Worm (Caenorhabditis elegans) whole organism, early embryonic: ENCODE results near the gene snt-1.
A peak's percentile ranks its signal among the peaks of the same experiment; 100 is the strongest.

Experiments
- B0310.2 ChIP-seq: sonication (generic microtip); optimal IDR thresholded peaks from 2 replicates; lab custom pipeline; 2016; ENCODE audit warnings: mild to moderate bottlenecking, missing genetic modification characterization, missing compliant biosample characterization
- F13C5.2 ChIP-seq: sonication (generic microtip); optimal IDR thresholded peaks from 2 replicates; lab custom pipeline; 2017; ENCODE audit warnings: mild to moderate bottlenecking, missing genetic modification characterization, inconsistent platforms, missing compliant biosample characterization
- aly-1 ChIP-seq: sonication (generic microtip); optimal IDR thresholded peaks from 2 replicates; lab custom pipeline; 2016; ENCODE audit warnings: missing genetic modification characterization, missing compliant biosample characterization
- ama-1 ChIP-seq: fragments of 150-350 bp; optimal IDR thresholded peaks from 2 replicates; lab custom pipeline; 2014
- ceh-13 ChIP-seq: fragments of 200-800 bp; sonication (Bioruptor generic); optimal IDR thresholded peaks from 2 replicates; lab custom pipeline; 2018; ENCODE audit warnings: mild to moderate bottlenecking, missing genetic modification characterization, missing compliant biosample characterization
- ceh-36 ChIP-seq: sonication (generic microtip); optimal IDR thresholded peaks from 2 replicates; lab custom pipeline; 2016; ENCODE audit warnings: missing genetic modification characterization, inconsistent platforms, missing compliant biosample characterization
- ets-7 ChIP-seq: sonication (generic microtip); optimal IDR thresholded peaks from 2 replicates; lab custom pipeline; 2016; ENCODE audit warnings: missing genotype, missing genetic modification characterization, missing compliant biosample characterization
- flt-1 ChIP-seq: fragments of 200-800 bp; sonication (Bioruptor generic); IDR thresholded peaks from 2 replicates; pipeline ENCODE4 v1.3.6; 2022; ENCODE audit warnings: missing genetic modification characterization, missing compliant biosample characterization
- hmbx-1 ChIP-seq: sonication (generic microtip); optimal IDR thresholded peaks from 2 replicates; lab custom pipeline; 2016; ENCODE audit warnings: mild to moderate bottlenecking, missing genetic modification characterization, missing compliant biosample characterization
- hmg-4 ChIP-seq: fragments of 200-800 bp; sonication (Bioruptor generic); optimal IDR thresholded peaks from 2 replicates; lab custom pipeline; 2018; ENCODE audit warnings: mild to moderate bottlenecking, missing genetic modification characterization, missing compliant biosample characterization
- hnd-1 ChIP-seq: sonication (generic microtip); optimal IDR thresholded peaks from 2 replicates; lab custom pipeline; 2016; ENCODE audit warnings: missing genetic modification characterization, missing compliant biosample characterization
- pes-1 ChIP-seq: fragments of 200-800 bp; sonication (Bioruptor generic); IDR thresholded peaks from 2 replicates; pipeline ENCODE4 v1.3.6; 2022; ENCODE audit warnings: missing genetic modification reagents, missing genetic modification characterization, missing compliant biosample characterization
- scrt-1 ChIP-seq: fragments of 200-800 bp; sonication (Bioruptor generic); IDR thresholded peaks from 2 replicates; pipeline ENCODE4 v1.3.6; 2022; ENCODE audit warnings: missing genetic modification characterization, missing compliant biosample characterization
- sea-1 ChIP-seq: fragments of 200-800 bp; sonication (Bioruptor generic); conservative IDR thresholded peaks from 2 replicates; pipeline ENCODE4 v1.3.6; 2022; ENCODE audit warnings: missing genetic modification characterization, missing compliant biosample characterization
- tbx-11 ChIP-seq: fragments of 200-800 bp; sonication (Bioruptor generic); IDR thresholded peaks from 2 replicates; pipeline ENCODE4 v1.3.6; 2022; ENCODE audit warnings: missing genetic modification characterization, missing compliant biosample characterization
- tbx-37 ChIP-seq: fragments of 200-800 bp; sonication (Bioruptor generic); conservative IDR thresholded peaks from 2 replicates; pipeline ENCODE4 v1.3.6; 2022; ENCODE audit warnings: missing genetic modification reagents, missing genetic modification characterization, missing compliant biosample characterization
- tra-4 ChIP-seq: sonication (generic microtip); optimal IDR thresholded peaks from 2 replicates; lab custom pipeline; 2017; ENCODE audit warnings: missing genetic modification characterization, missing compliant biosample characterization

The snt-1 gene

DNA sequence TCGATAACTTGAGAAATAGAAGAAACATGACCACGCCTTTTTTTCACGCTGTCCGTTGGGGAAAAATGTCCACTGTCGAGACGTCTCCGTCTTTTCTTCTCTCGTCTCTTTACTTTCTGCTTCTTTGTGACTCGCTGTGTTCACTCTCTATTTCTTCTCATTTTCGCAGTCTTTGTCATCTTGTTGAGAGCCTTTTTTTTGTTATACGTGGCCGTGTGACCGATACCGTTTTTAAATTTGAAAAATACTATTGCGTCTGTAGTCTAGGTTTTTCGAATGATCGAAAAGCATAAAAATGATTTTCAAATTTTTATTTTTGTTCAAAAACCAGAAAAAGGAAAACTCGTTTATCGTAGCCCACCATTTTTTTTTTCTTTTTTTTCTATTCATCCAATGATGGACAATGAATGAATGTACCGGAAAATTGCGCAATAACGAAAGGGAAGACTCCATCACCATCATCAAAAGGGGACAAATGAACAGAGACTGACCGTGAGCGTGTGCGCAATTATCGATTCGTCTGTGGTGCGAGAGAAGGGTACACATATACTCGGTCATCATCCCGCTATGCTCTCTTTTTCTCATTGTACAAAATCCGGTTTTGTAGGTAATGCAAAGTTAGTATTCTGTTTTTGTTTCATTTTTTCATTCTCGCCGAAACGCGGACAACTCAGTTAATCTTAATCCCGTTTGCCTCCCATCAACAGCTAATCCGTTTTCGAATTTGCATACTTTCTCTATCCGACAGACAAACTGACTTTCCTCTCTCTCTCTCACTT, 33.7 kb downstream of the snt-1 start:
- TF ChIP-seq ets-7 (tag; lab: Kevin White, UChicago) (peak; percentile 71), hnd-1 (tag; lab: Kevin White, UChicago) (no peak), hmg-4 (GFP tag; lab: Kevin White, UChicago) (no peak), F13C5.2 (tag; lab: Kevin White, UChicago) (no peak), ceh-36 (tag; lab: Kevin White, UChicago) (peak; percentile 89)

DNA sequence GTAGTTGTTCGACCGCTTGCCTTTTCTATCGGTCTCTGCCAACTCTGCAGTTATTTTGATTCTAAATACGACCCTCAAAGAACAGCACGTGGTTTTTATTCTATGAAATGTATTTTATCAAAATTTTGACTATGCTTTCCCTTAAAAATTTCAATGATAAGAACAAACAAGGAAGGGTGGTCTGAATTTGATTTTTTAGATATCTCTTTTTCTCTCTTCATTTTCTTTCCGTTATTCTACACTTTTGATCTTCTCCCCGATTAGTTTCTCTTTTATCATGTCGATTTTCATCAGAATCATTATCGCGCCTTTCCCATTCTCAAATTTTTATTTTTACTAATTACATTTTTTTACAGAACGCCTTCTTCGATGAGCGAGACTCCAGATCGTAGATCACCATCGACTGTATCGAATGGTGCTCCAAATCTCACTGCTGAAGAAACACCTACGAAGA, 34.3 kb downstream of the snt-1 start:
- TF ChIP-seq hmg-4 (GFP tag; lab: Kevin White, UChicago) = no peak
- 0 out of 2 replicates have a peak, but pooled peaks have one; percentile 8 for TF ChIP-seq scrt-1

DNA sequence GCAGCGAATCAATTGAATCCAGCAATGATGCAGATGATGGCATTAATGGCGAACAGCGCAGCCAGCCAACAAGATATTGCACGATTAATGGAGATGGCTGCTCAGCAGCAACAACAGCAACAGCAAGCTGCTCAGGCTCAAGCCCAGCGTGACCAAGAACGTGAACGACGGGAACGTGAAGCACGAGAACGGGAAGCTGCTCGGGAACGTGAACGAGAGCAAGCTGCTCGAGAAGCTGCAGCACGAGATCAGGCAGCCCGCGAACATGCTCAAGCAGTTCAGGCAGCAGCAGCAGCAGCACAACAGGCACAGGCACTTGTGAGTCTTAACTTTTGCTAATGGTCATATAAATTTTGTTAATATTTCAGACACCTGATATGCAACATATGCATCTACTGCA, 36.0 kb downstream of the snt-1 start:
- TF ChIP-seq ets-7 (tag; lab: Kevin White, UChicago) = no peak
- TF ChIP-seq tra-4 (tag; lab: Kevin White, UChicago) = no peak
- no peak for TF ChIP-seq hmg-4 (GFP tag; lab: Kevin White, UChicago)
- peak; percentile 1 for TF ChIP-seq ceh-36 (tag; lab: Kevin White, UChicago)
- TF ChIP-seq sea-1 (GFP tag; lab: Robert Waterston, UW) = 0 out of 2 replicates have a peak, but pooled peaks have one; percentile 26

DNA sequence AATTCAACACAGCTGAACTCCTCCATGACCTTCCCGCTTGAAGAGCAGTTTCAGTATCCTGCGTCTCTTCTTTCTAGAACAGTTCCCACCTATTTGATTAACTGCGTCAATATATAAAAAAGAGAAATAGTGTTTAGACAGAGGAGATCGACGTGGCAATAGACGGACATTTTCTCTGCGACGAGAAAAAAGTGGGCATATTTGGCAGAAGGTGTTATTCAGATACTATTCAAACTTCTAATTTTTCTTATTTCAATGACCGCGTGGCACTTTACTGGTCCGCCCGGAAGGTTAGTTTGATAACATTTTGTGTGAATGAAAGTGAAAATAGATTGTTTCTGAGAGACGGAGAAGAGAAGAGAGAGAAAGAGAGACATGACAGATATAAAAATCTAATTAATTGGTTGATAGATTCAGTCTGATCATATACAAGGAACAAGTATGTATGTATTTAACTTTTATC, 37.2 kb downstream of the snt-1 start, which contains the start of gene tbc-6:
Gene tbc-6 (plus strand): TSS at position 208 of the 463 bp plus-strand sequence.
- TF ChIP-seq ama-1 (peak; percentile 51), sea-1 (GFP tag; lab: Robert Waterston, UW) (no peak)

DNA sequence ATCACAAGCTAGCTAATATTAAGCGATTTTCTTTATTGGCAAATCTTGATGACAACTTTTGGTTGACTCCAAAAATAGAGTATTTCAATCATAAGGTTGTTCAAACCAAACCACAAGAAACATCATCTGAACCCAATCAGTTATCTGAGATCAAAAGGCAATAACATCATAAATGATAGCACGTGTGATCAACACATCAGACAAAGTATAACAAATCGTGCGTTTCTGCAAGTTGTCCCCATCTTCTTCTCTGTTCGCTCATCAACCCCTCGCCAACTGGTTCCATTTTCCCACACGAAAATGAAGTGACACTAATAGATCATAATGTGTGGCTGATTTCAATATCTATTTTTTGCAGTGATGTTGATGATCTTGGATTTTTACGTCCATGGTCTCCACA, 38.5 kb downstream of the snt-1 start:
- TF ChIP-seq ets-7 (tag; lab: Kevin White, UChicago) = no peak
- no peak for TF ChIP-seq tbx-11 (GFP tag; lab: Robert Waterston, UW)
- no peak for TF ChIP-seq aly-1
- no peak for TF ChIP-seq hmbx-1 (tag; lab: Kevin White, UChicago)
- no peak for TF ChIP-seq sea-1 (GFP tag; lab: Robert Waterston, UW)
- no peak for TF ChIP-seq hmg-4 (GFP tag; lab: Kevin White, UChicago)
- no peak for TF ChIP-seq scrt-1
- no peak for TF ChIP-seq ceh-13 (GFP tag; lab: Kevin White, UChicago)
- no peak for TF ChIP-seq tbx-37 (GFP tag; lab: Robert Waterston, UW)

DNA sequence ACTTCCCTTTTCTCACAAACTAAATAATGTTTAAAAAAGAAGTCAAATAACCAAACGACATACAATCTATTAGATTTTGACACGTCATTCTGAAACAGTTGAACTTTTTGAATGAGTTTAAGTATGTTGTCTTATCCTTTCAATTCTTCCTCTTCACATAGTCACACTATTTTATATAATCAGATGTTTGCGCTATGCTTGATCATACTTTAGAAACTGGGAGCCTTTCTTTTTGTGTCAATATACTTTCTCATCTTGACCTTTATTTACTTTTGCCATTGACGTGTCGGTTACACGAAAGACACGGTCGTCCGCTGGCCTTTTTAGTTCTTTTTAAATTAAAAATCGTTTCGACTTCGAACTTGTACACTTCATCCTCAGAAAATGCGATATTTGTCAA, 41.2 kb downstream of the snt-1 start, which contains the start of gene C04A2.15:
Gene C04A2.15 (plus strand): TSS at position 299 of the 400 bp plus-strand sequence.
- no peak for TF ChIP-seq sea-1 (GFP tag; lab: Robert Waterston, UW)
- TF ChIP-seq F13C5.2 (tag; lab: Kevin White, UChicago) = no peak
- no peak for TF ChIP-seq hmbx-1 (tag; lab: Kevin White, UChicago)
- TF ChIP-seq flt-1 = no peak
- no peak for TF ChIP-seq ceh-36 (tag; lab: Kevin White, UChicago)
- no peak for TF ChIP-seq ets-7 (tag; lab: Kevin White, UChicago)
- no peak for TF ChIP-seq ceh-13 (GFP tag; lab: Kevin White, UChicago)
- TF ChIP-seq aly-1 = no peak
- TF ChIP-seq B0310.2 (tag; lab: Kevin White, UChicago) = no peak
- TF ChIP-seq hnd-1 (tag; lab: Kevin White, UChicago) = no peak
- TF ChIP-seq pes-1 (GFP tag; lab: Robert Waterston, UW) = no peak

DNA sequence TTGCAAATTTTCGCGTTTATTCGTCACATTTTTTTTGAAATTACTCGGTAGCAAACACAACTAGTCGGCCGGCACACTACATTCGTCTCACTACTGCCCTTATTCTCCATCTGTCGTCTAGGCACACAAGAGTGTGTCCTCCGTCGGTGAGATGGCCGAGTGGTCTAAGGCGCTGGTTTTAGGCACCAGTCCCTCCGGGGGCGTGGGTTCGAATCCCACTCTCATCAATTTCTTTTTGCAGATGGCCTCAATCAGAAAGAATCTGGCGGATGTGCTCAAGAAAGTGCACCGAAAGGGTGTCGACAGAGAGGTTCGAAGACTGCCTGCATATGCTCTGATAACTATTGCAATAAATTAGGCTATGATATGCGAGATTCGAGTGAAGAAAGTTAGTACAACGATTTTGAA, 42.3 kb downstream of the snt-1 start:
- TF ChIP-seq pes-1 (GFP tag; lab: Robert Waterston, UW) (peak; percentile 95), tbx-37 (GFP tag; lab: Robert Waterston, UW) (peak; percentile 88), ceh-36 (tag; lab: Kevin White, UChicago) (peak; percentile 98), F13C5.2 (tag; lab: Kevin White, UChicago) (peak; percentile 98), tbx-11 (GFP tag; lab: Robert Waterston, UW) (peak; percentile 86), hnd-1 (tag; lab: Kevin White, UChicago) (peak; percentile 78), flt-1 (peak; percentile 94), sea-1 (GFP tag; lab: Robert Waterston, UW) (peak; percentile 88), B0310.2 (tag; lab: Kevin White, UChicago) (peak; percentile 89), tra-4 (tag; lab: Kevin White, UChicago) (peak; percentile 89), scrt-1 (peak; percentile 92), aly-1 (peak; percentile 90), hmbx-1 (tag; lab: Kevin White, UChicago) (peak; percentile 83), ama-1 (peak; percentile 85), ceh-13 (GFP tag; lab: Kevin White, UChicago) (peak; percentile 84), hmg-4 (GFP tag; lab: Kevin White, UChicago) (peak; percentile 96), ets-7 (tag; lab: Kevin White, UChicago) (peak; percentile 84)

DNA sequence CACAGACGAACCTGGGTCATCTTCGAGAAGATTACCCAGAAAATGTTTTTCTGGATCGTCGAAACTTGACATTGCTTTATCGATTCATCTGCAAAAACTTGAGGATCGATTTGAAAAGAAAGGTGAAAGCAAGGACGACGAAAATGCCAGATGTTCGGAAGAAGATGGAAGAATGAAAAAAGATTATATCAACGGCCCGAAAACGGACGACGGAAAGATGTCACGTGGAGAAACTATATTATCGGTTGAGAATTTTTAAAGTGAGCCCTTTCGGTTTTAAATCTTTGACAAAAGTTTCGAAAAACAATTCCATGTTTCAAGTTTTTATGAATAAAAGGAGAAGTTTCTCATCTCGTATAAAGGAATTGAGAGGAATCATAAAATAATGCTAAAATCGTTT, 47.4 kb downstream of the snt-1 start, which contains the start of gene dnj-5:
Gene dnj-5 (minus strand): TSS at position 101 of the 400 bp plus-strand sequence.
- TF ChIP-seq ceh-13 (GFP tag; lab: Kevin White, UChicago) = no peak
- no peak for TF ChIP-seq sea-1 (GFP tag; lab: Robert Waterston, UW)
- no peak for TF ChIP-seq scrt-1
- no peak for TF ChIP-seq B0310.2 (tag; lab: Kevin White, UChicago)
- TF ChIP-seq hnd-1 (tag; lab: Kevin White, UChicago) = no peak
- TF ChIP-seq aly-1 = no peak
- no peak for TF ChIP-seq hmg-4 (GFP tag; lab: Kevin White, UChicago)
- TF ChIP-seq ama-1 = no peak
- TF ChIP-seq tbx-37 (GFP tag; lab: Robert Waterston, UW) = no peak
- no peak for TF ChIP-seq hmbx-1 (tag; lab: Kevin White, UChicago)
- no peak for TF ChIP-seq flt-1
- TF ChIP-seq ceh-36 (tag; lab: Kevin White, UChicago) = no peak
- no peak for TF ChIP-seq tra-4 (tag; lab: Kevin White, UChicago)
- TF ChIP-seq ets-7 (tag; lab: Kevin White, UChicago) = no peak
- TF ChIP-seq F13C5.2 (tag; lab: Kevin White, UChicago) = no peak
- TF ChIP-seq tbx-11 (GFP tag; lab: Robert Waterston, UW) = no peak
- TF ChIP-seq pes-1 (GFP tag; lab: Robert Waterston, UW) = no peak
